Worm (Caenorhabditis elegans): ENCODE measurements around the gene T09D3.8.

T09D3.8 gene

ce11 chrV:5408921-5409320 is 44.0 kb downstream of the T09D3.8 start:
- TF ChIP-seq somi-1 (GFP tag; optimal IDR thresholded peaks at IDR 0.05) (no peak), lin-35 (GFP tag; optimal IDR thresholded peaks at IDR 0.05) (no peak), unc-62 (GFP tag; optimal IDR thresholded peaks at IDR 0.05) (no peak), K12H6.12 (tag; optimal IDR thresholded peaks at IDR 0.05) (peak; percentile 10)

ce11 chrV:5410679-5411078 is 45.7 kb downstream of the T09D3.8 start, which contains the start of gene F08F3.4:
Gene F08F3.4 (plus strand): TSS chrV:5410955.
- TF ChIP-seq B0336.3 (GFP tag; IDR thresholded peaks at IDR 0.05) (0 out of 2 replicates have a peak, but pooled peaks have one; percentile 20), chd-7 (tag; optimal IDR thresholded peaks at IDR 0.05) (peak; percentile 17), B0019.2 (GFP tag; conservative IDR thresholded peaks at IDR 0.05) (no peak), lin-26 (GFP tag; IDR thresholded peaks at IDR 0.05) (peak; percentile 55; the same call in 1 of the 2 replicates), F55B11.4 (tag; optimal IDR thresholded peaks at IDR 0.05; ENCODE audit: borderline replicate concordance, insufficient read depth) (no peak), snpc-1.1 (tag; optimal IDR thresholded peaks at IDR 0.05; ENCODE audit: insufficient read depth) (no peak), nfyb-1 (GFP tag; IDR thresholded peaks at IDR 0.05) (peak; percentile 46; the same call in 1 of the 2 replicates), C06A6.2 (GFP tag; conservative IDR thresholded peaks at IDR 0.05) (peak; percentile 51; the same call in 1 of the 2 replicates), F39B2.1 (GFP tag; IDR thresholded peaks at IDR 0.05) (no peak), somi-1 (GFP tag; optimal IDR thresholded peaks at IDR 0.05) (peak; percentile 91), sea-2 (GFP tag; IDR thresholded peaks at IDR 0.05) (no peak), atf-7 (tag; optimal IDR thresholded peaks at IDR 0.05) (peak; percentile 5), K11D2.4 (GFP tag; IDR thresholded peaks at IDR 0.05) (0 out of 2 replicates have a peak, but pooled peaks have one; percentile 37), ztf-26 (tag; optimal IDR thresholded peaks at IDR 0.05) (peak; percentile 93), lin-40 (tag; optimal IDR thresholded peaks at IDR 0.05) (peak; percentile 25), pha-4 (tag; optimal IDR thresholded peaks at IDR 0.05) (no peak), cebp-1 (GFP tag; IDR thresholded peaks at IDR 0.05) (no peak), cebp-1 (tag; optimal IDR thresholded peaks at IDR 0.05) (peak; percentile 35), ztf-25 (GFP tag; IDR thresholded peaks at IDR 0.05) (no peak), let-607 (tag; optimal IDR thresholded peaks at IDR 0.05) (no peak)

- TF ChIP-seq ztf-18 (tag; optimal IDR thresholded peaks at IDR 0.05) = no peak
- TF ChIP-seq tbx-9 (tag; optimal IDR thresholded peaks at IDR 0.05; ENCODE audit: borderline replicate concordance) = no peak
- TF ChIP-seq madf-3 (GFP tag; IDR thresholded peaks at IDR 0.05) = no peak
- no peak for TF ChIP-seq pbrm-1 (GFP tag; IDR thresholded peaks at IDR 0.05)
- no peak for TF ChIP-seq ama-1 (optimal IDR thresholded peaks at IDR 0.05)
- no peak for TF ChIP-seq ama-1 (GFP tag; optimal IDR thresholded peaks at IDR 0.05)
- no peak for TF ChIP-seq F37B4.10 (GFP tag; IDR thresholded peaks at IDR 0.05)
- TF ChIP-seq F49E8.2 (tag; optimal IDR thresholded peaks at IDR 0.05; ENCODE audit: insufficient read depth) = no peak
- TF ChIP-seq attf-6 (GFP tag; IDR thresholded peaks at IDR 0.05) = no peak
- no peak for TF ChIP-seq nhr-179 (tag; optimal IDR thresholded peaks at IDR 0.05)
- no peak for TF ChIP-seq dpff-1 (tag; optimal IDR thresholded peaks at IDR 0.05)
- TF ChIP-seq tlf-1 (GFP tag; optimal IDR thresholded peaks at IDR 0.05) = no peak
- TF ChIP-seq ekl-4 (GFP tag; IDR thresholded peaks at IDR 0.05) = no peak
- TF ChIP-seq F23B12.7 (tag; optimal IDR thresholded peaks at IDR 0.05; ENCODE audit: insufficient read depth) = no peak
- no peak for TF ChIP-seq nfya-2 (GFP tag; IDR thresholded peaks at IDR 0.05)
- TF ChIP-seq snpc-3.4 (tag; optimal IDR thresholded peaks at IDR 0.05) = no peak
Observed at ce11 chrV:5412808-5413405, 47.9 kb downstream of the T09D3.8 start, which contains the start of gene F08F3.10. Gene F08F3.10 (plus strand): TSS chrV:5413355.

Data from whole organism, young adult.